Fruit fly (Drosophila melanogaster) whole organism, embryonic: Measurements from ENCODE around the gene ND-PDSW.

Experiments used
- Antp ChIP-seq: fragments of 200-800 bp; sonication (Bioruptor generic); optimal IDR thresholded peaks from 3 replicates; lab custom pipeline; 2016; ENCODE audit warnings: missing biosample characterization, missing genetic modification characterization
- CG1024 ChIP-seq: fragments of 200-800 bp; sonication (Bioruptor generic); IDR thresholded peaks from 2 replicates; pipeline ENCODE4 v1.3.6; 2022; ENCODE audit warnings: missing biosample characterization, missing genetic modification characterization
- CG10366 ChIP-seq: fragments of 200-800 bp; sonication (Bioruptor generic); IDR thresholded peaks from 2 replicates; pipeline ENCODE4 v1.3.6; 2022; ENCODE audit warnings: missing biosample characterization, missing genetic modification characterization
- CG12299 ChIP-seq: fragments of 200-800 bp; sonication (Bioruptor generic); optimal IDR thresholded peaks from 2 replicates; lab custom pipeline; 2018; ENCODE audit warnings: missing biosample characterization, mild to moderate bottlenecking, missing genetic modification characterization
- CG14860 ChIP-seq: fragments of 200-800 bp; sonication (Bioruptor generic); IDR thresholded peaks from 3 replicates; pipeline ENCODE4 v1.3.6; 2022; ENCODE audit warnings: missing biosample characterization, missing genetic modification characterization; ENCODE audit not compliant: partially characterized antibody
- CG17186 ChIP-seq: fragments of 200-800 bp; sonication (Bioruptor generic); optimal IDR thresholded peaks from 3 replicates; lab custom pipeline; 2017; ENCODE audit warnings: missing biosample characterization, missing genetic modification reagents, missing genetic modification characterization
- CG17385 ChIP-seq: fragments of 200-800 bp; sonication (Bioruptor generic); optimal IDR thresholded peaks from 3 replicates; lab custom pipeline; 2018; ENCODE audit warnings: missing biosample characterization, mild to moderate bottlenecking, missing genetic modification characterization
- CG17829 ChIP-seq: fragments of 200-800 bp; optimal IDR thresholded peaks from 2 replicates; lab custom pipeline; 2019; ENCODE audit warnings: missing biosample characterization, mild to moderate bottlenecking, missing genetic modification characterization, moderate library complexity
- CG17912 ChIP-seq: fragments of 200-800 bp; sonication (Bioruptor generic); optimal IDR thresholded peaks from 2 replicates; lab custom pipeline; 2018; ENCODE audit warnings: missing biosample characterization, mild to moderate bottlenecking, missing genetic modification characterization
- CG18619 ChIP-seq: fragments of 200-800 bp; sonication (Bioruptor generic); optimal IDR thresholded peaks from 3 replicates; lab custom pipeline; 2017; ENCODE audit warnings: missing biosample characterization, mild to moderate bottlenecking, missing genetic modification characterization
- CG2199 ChIP-seq: fragments of 200-800 bp; sonication (Bioruptor generic); IDR thresholded peaks from 3 replicates; pipeline ENCODE4 v1.3.6; 2022; ENCODE audit warnings: missing biosample characterization, missing genetic modification characterization
- CG2889 ChIP-seq: fragments of 200-800 bp; sonication (Bioruptor generic); IDR thresholded peaks from 3 replicates; pipeline ENCODE4 v1.3.6; 2022; ENCODE audit warnings: missing biosample characterization, missing genetic modification characterization
- CG30020 ChIP-seq: fragments of 200-800 bp; optimal IDR thresholded peaks from 2 replicates; lab custom pipeline; 2019; ENCODE audit warnings: missing biosample characterization, mild to moderate bottlenecking, missing genetic modification characterization, moderate library complexity
- CG30431 ChIP-seq: fragments of 200-800 bp; sonication (Bioruptor generic); optimal IDR thresholded peaks from 2 replicates; lab custom pipeline; 2017; ENCODE audit warnings: missing biosample characterization, missing genetic modification characterization
- CG32767 ChIP-seq: fragments of 200-800 bp; sonication (Bioruptor generic); IDR thresholded peaks from 2 replicates; pipeline ENCODE4 v1.3.6; 2022; ENCODE audit warnings: missing biosample characterization, missing genetic modification characterization
- CG33213 ChIP-seq: fragments of 200-800 bp; sonication (Bioruptor generic); optimal IDR thresholded peaks from 3 replicates; lab custom pipeline; 2016; ENCODE audit warnings: missing biosample characterization, missing genetic modification characterization
- CG33557 ChIP-seq: fragments of 200-800 bp; sonication (Bioruptor generic); optimal IDR thresholded peaks from 2 replicates; lab custom pipeline; 2019; ENCODE audit warnings: missing biosample characterization, mild to moderate bottlenecking, missing genetic modification characterization, moderate library complexity
- CG4424 ChIP-seq: fragments of 200-800 bp; sonication (Bioruptor generic); optimal IDR thresholded peaks from 3 replicates; lab custom pipeline; 2016; ENCODE audit warnings: missing biosample characterization, missing genetic modification characterization
- CG4617 ChIP-seq: fragments of 200-800 bp; sonication (Bioruptor generic); optimal IDR thresholded peaks from 3 replicates; lab custom pipeline; 2016; ENCODE audit warnings: missing biosample characterization, missing genetic modification characterization, borderline replicate concordance
- CG6175 ChIP-seq: fragments of 200-800 bp; sonication (Bioruptor generic); IDR thresholded peaks from 3 replicates; pipeline ENCODE4 v1.3.6; 2022; ENCODE audit warnings: missing biosample characterization, missing genetic modification characterization
- CG6683 ChIP-seq: fragments of 200-800 bp; sonication (Bioruptor generic); optimal IDR thresholded peaks from 2 replicates; lab custom pipeline; 2017; ENCODE audit warnings: missing biosample characterization, mild to moderate bottlenecking, missing genetic modification characterization, missing genetic modification reagents
- CG9727 ChIP-seq: fragments of 200-800 bp; sonication (Bioruptor generic); optimal IDR thresholded peaks from 3 replicates; lab custom pipeline; 2017; ENCODE audit warnings: missing biosample characterization, mild to moderate bottlenecking, missing genetic modification characterization
- CG9797 ChIP-seq: fragments of 200-800 bp; sonication (Bioruptor generic); optimal IDR thresholded peaks from 3 replicates; lab custom pipeline; 2018; ENCODE audit warnings: missing biosample characterization, mild to moderate bottlenecking, missing genetic modification characterization
- CTCF ChIP-seq: fragments of 200-800 bp; sonication (Bioruptor generic); optimal IDR thresholded peaks from 2 replicates; lab custom pipeline; 2017; ENCODE audit warnings: missing biosample characterization, mild to moderate bottlenecking, missing genetic modification characterization, moderate library complexity
- Dfd ChIP-seq, 2 experiments: fragments of >200 bp; optimal IDR thresholded peaks; 2 replicates each; lab custom pipeline; 2017; ENCODE audit warnings: missing biosample characterization in 2 of 2, missing genetic modification characterization in 2 of 2
- E2f2 ChIP-seq: fragments of 200-800 bp; sonication (Bioruptor generic); IDR thresholded peaks from 2 replicates; pipeline ENCODE4 v1.3.6; 2022; ENCODE audit warnings: missing biosample characterization, missing genetic modification characterization
- HLHmδ ChIP-seq: fragments of 200-800 bp; sonication (Bioruptor generic); optimal IDR thresholded peaks from 2 replicates; lab custom pipeline; 2018; ENCODE audit warnings: missing biosample characterization, mild to moderate bottlenecking, missing genetic modification characterization, moderate library complexity
- HmgD ChIP-seq: fragments of 200-800 bp; sonication (Bioruptor generic); optimal IDR thresholded peaks from 3 replicates; lab custom pipeline; 2016; ENCODE audit warnings: missing biosample characterization, missing genetic modification characterization
- Hmx ChIP-seq: fragments of 200-800 bp; sonication (Bioruptor generic); optimal IDR thresholded peaks from 2 replicates; lab custom pipeline; 2016; ENCODE audit warnings: missing biosample characterization, missing genetic modification characterization
- Hsf ChIP-seq: fragments of 200-800 bp; sonication (Bioruptor generic); optimal IDR thresholded peaks from 3 replicates; lab custom pipeline; 2016; ENCODE audit warnings: missing biosample characterization, missing genetic modification characterization
- NC2β ChIP-seq: fragments of 200-800 bp; sonication (Bioruptor generic); optimal IDR thresholded peaks from 2 replicates; lab custom pipeline; 2016; ENCODE audit warnings: missing biosample characterization, missing genetic modification characterization
- NFAT ChIP-seq: fragments of 200-800 bp; sonication (Bioruptor generic); IDR thresholded peaks from 2 replicates; pipeline ENCODE4 v1.3.6; 2022; ENCODE audit warnings: missing biosample characterization, missing genetic modification characterization
- Side ChIP-seq: fragments of 200-800 bp; sonication (Bioruptor generic); optimal IDR thresholded peaks from 2 replicates; lab custom pipeline; 2016; ENCODE audit warnings: missing biosample characterization, missing genetic modification characterization
- Spps ChIP-seq: fragments of 200-800 bp; sonication (Bioruptor generic); optimal IDR thresholded peaks from 2 replicates; lab custom pipeline; 2018; ENCODE audit warnings: missing biosample characterization, mild to moderate bottlenecking, missing genetic modification characterization
- Vsx1 ChIP-seq: fragments of 200-800 bp; sonication (Bioruptor generic); optimal IDR thresholded peaks from 2 replicates; lab custom pipeline; 2017; ENCODE audit warnings: missing biosample characterization, mild to moderate bottlenecking, missing genetic modification characterization, missing genetic modification reagents
- aop ChIP-seq: fragments of 200-800 bp; sonication (Bioruptor generic); IDR thresholded peaks from 2 replicates; pipeline ENCODE4 v1.3.6; 2022; ENCODE audit warnings: missing biosample characterization, missing genetic modification characterization
- bcd ChIP-seq: fragments of 200-800 bp; sonication (Bioruptor generic); optimal IDR thresholded peaks from 2 replicates; lab custom pipeline; 2017; ENCODE audit warnings: missing biosample characterization, mild to moderate bottlenecking, missing genetic modification characterization
- crp ChIP-seq, 2 experiments: fragments of 200-800 bp; sonication (Bioruptor generic); optimal IDR thresholded peaks; 2 replicates in 1 of 2; 3 replicates in 1 of 2; lab custom pipeline; 2017; ENCODE audit warnings: missing biosample characterization in 2 of 2, missing genetic modification characterization in 2 of 2, mild to moderate bottlenecking in 1 of 2, moderate library complexity in 1 of 2
- exex ChIP-seq: fragments of 200-800 bp; sonication (Bioruptor generic); optimal IDR thresholded peaks from 4 replicates; lab custom pipeline; 2018; ENCODE audit warnings: missing biosample characterization, mild to moderate bottlenecking, missing genetic modification characterization, moderate library complexity
- hb ChIP-seq: fragments of 200-800 bp; sonication (Bioruptor generic); IDR thresholded peaks from 3 replicates; pipeline ENCODE4 v1.3.6; 2022; ENCODE audit warnings: missing biosample characterization, missing genetic modification characterization; ENCODE audit not compliant: partially characterized antibody
- hbn ChIP-seq: fragments of 200-800 bp; sonication (Bioruptor generic); IDR thresholded peaks from 2 replicates; pipeline ENCODE4 v1.3.6; 2022; ENCODE audit warnings: missing biosample characterization, missing genetic modification characterization; ENCODE audit not compliant: partially characterized antibody
- lilli ChIP-seq: fragments of 200-800 bp; sonication (Bioruptor generic); optimal IDR thresholded peaks from 3 replicates; lab custom pipeline; 2016; ENCODE audit warnings: missing biosample characterization, missing genetic modification characterization
- nom ChIP-seq: fragments of 200-800 bp; sonication (Bioruptor generic); optimal IDR thresholded peaks from 2 replicates; lab custom pipeline; 2017; ENCODE audit warnings: missing biosample characterization, missing genetic modification characterization, mild to moderate bottlenecking, moderate library complexity, missing genetic modification reagents
- pb ChIP-seq: fragments of 200-800 bp; sonication (Bioruptor generic); optimal IDR thresholded peaks from 3 replicates; lab custom pipeline; 2016; ENCODE audit warnings: missing biosample characterization, missing genetic modification characterization
- psq ChIP-seq: fragments of 200-800 bp; sonication (Bioruptor generic); optimal IDR thresholded peaks from 2 replicates; lab custom pipeline; 2017; ENCODE audit warnings: missing biosample characterization, missing genetic modification characterization
- ranshi ChIP-seq: fragments of 200-800 bp; sonication (Bioruptor generic); IDR thresholded peaks from 2 replicates; pipeline ENCODE4 v1.3.6; 2022; ENCODE audit warnings: missing biosample characterization, missing genetic modification characterization
- ro ChIP-seq: fragments of 200-800 bp; sonication (Bioruptor generic); IDR thresholded peaks from 2 replicates; pipeline ENCODE4 v1.3.6; 2022; ENCODE audit warnings: missing biosample characterization, missing genetic modification characterization
- scrt ChIP-seq: fragments of 200-800 bp; sonication (Bioruptor generic); optimal IDR thresholded peaks from 2 replicates; lab custom pipeline; 2018; ENCODE audit warnings: missing biosample characterization, mild to moderate bottlenecking, missing genetic modification characterization, moderate library complexity
- sima ChIP-seq: fragments of 200-800 bp; sonication (Bioruptor generic); optimal IDR thresholded peaks from 2 replicates; lab custom pipeline; 2016; ENCODE audit warnings: missing biosample characterization, missing genetic modification characterization
- ssp ChIP-seq: fragments of 200-800 bp; sonication (Bioruptor generic); IDR thresholded peaks from 2 replicates; pipeline ENCODE4 v1.3.6; 2022; ENCODE audit warnings: missing biosample characterization, missing genetic modification characterization
- tna ChIP-seq: fragments of 200-800 bp; sonication (Bioruptor generic); IDR thresholded peaks from 2 replicates; pipeline ENCODE4 v1.3.6; 2022; ENCODE audit warnings: missing biosample characterization, missing genetic modification characterization; ENCODE audit not compliant: partially characterized antibody

The ND-PDSW gene

dm6 chr2L:3472242-3472641 is 6.3 kb downstream of the ND-PDSW start, which contains the start of gene Pgant4 (continued):
- TF ChIP-seq CG17186 (GFP tag; lab: Kevin White, UChicago) (peak; percentile 21), ro (GFP tag; lab: Robert Waterston, UW) (peak; percentile 29; the same call in 1 of the 2 replicates), CG10366 (GFP tag; lab: Robert Waterston, UW) (peak; percentile 61), ssp (GFP tag; lab: Robert Waterston, UW) (0 out of 2 replicates have a peak, but pooled peaks have one; percentile 26), exex (no peak), CG32767 (GFP tag; lab: Robert Waterston, UW) (no peak), CG33213 (peak; percentile 35), CG12299 (tag; lab: Kevin White, UChicago) (no peak), CG2889 (GFP tag; lab: Robert Waterston, UW) (peak; percentile 40; the same call in 1 of the 3 replicates), crp (GFP tag; optimal IDR thresholded peaks at IDR 0.05; lab: Kevin White, UChicago) (no peak), E2f2 (GFP tag; lab: Robert Waterston, UW) (peak; percentile 99), NC2β (GFP tag; lab: Kevin White, UChicago) (peak; percentile 9), CG9797 (GFP tag; lab: Kevin White, UChicago) (no peak), CG18619 (peak; percentile 28), ranshi (peak; percentile 42; the same call in 1 of the 2 replicates), CG1024 (GFP tag; lab: Robert Waterston, UW) (peak; percentile 65; the same call in 1 of the 2 replicates), CG6683 (GFP tag; lab: Kevin White, UChicago) (no peak), HLHmδ (GFP tag; lab: Kevin White, UChicago) (peak; percentile 24), Spps (tag; lab: Kevin White, UChicago) (no peak), scrt (GFP tag; lab: Kevin White, UChicago) (no peak), CG30020 (tag; lab: Kevin White, UChicago) (no peak), Hmx (GFP tag; lab: Kevin White, UChicago) (no peak), Vsx1 (GFP tag; lab: Kevin White, UChicago) (no peak), bcd (GFP tag; lab: Kevin White, UChicago) (peak; percentile 31), pb (GFP tag; lab: Kevin White, UChicago) (no peak), tna (no peak), Dfd (GFP tag; optimal IDR thresholded peaks at IDR 0.05; lab: Kevin White, UChicago) (no peak), CG17829 (tag; lab: Kevin White, UChicago) (peak; percentile 74), Antp (peak; percentile 60), CG2199 (GFP tag; lab: Robert Waterston, UW) (peak; percentile 79), sima (GFP tag; lab: Kevin White, UChicago) (no peak), CG4617 (GFP tag; lab: Kevin White, UChicago) (peak; percentile 28), CG4424 (peak; percentile 56), lilli (GFP tag; lab: Kevin White, UChicago) (peak; percentile 46), CG14860 (no peak), psq (GFP tag; lab: Kevin White, UChicago) (no peak), hbn (GFP tag; lab: Robert Waterston, UW) (no peak), nom (GFP tag; lab: Kevin White, UChicago) (no peak), aop (GFP tag; lab: Robert Waterston, UW) (no peak), CG17385 (GFP tag; lab: Kevin White, UChicago) (no peak), CG17912 (GFP tag; lab: Kevin White, UChicago) (peak; percentile 73), Hsf (peak; percentile 67), CG33557 (no peak), CG6175 (GFP tag; lab: Robert Waterston, UW) (0 out of 3 replicates have a peak, but pooled peaks have one; percentile 28), NFAT (GFP tag; lab: Robert Waterston, UW) (peak; percentile 94), CG9727 (peak; percentile 31), Side (no peak), CG30431 (peak; percentile 39), HmgD (GFP tag; lab: Kevin White, UChicago) (peak; percentile 1), CTCF (GFP tag; lab: Kevin White, UChicago) (peak; percentile 99), hb (GFP tag; lab: Robert Waterston, UW) (no peak)
